Fruit fly (Drosophila melanogaster) whole organism, embryonic: ENCODE data around the gene CG16736.

Experiments used
- Antp ChIP-seq: fragments of 200-800 bp; sonication (Bioruptor generic); optimal IDR thresholded peaks from 3 replicates; lab custom pipeline; 2016; ENCODE audit warnings: missing biosample characterization, missing genetic modification characterization
- CG10147 ChIP-seq: fragments of 200-800 bp; sonication (Bioruptor generic); optimal IDR thresholded peaks from 2 replicates; lab custom pipeline; 2019; ENCODE audit warnings: missing biosample characterization, mild to moderate bottlenecking, missing genetic modification characterization, moderate library complexity
- CG10462 ChIP-seq: fragments of 200-800 bp; sonication (Bioruptor generic); optimal IDR thresholded peaks from 2 replicates; lab custom pipeline; 2016; ENCODE audit warnings: missing biosample characterization, missing genetic modification characterization
- CG10959 ChIP-seq: fragments of 200-800 bp; sonication (Bioruptor generic); IDR thresholded peaks from 2 replicates; pipeline ENCODE4 v1.3.6; 2022; ENCODE audit warnings: missing biosample characterization, missing genetic modification characterization
- CG10979 ChIP-seq: fragments of 200-800 bp; sonication (Bioruptor generic); optimal IDR thresholded peaks from 2 replicates; lab custom pipeline; 2018; ENCODE audit warnings: missing biosample characterization, mild to moderate bottlenecking, missing genetic modification characterization, moderate library complexity
- CG14965 ChIP-seq: fragments of 200-800 bp; sonication (Bioruptor generic); optimal IDR thresholded peaks from 2 replicates; lab custom pipeline; 2016; ENCODE audit warnings: missing biosample characterization, missing genetic modification characterization, borderline replicate concordance
- CG1603 ChIP-seq: fragments of 200-800 bp; sonication (Bioruptor generic); optimal IDR thresholded peaks from 2 replicates; lab custom pipeline; 2019; ENCODE audit warnings: missing biosample characterization, mild to moderate bottlenecking, missing genetic modification characterization, moderate library complexity
- CG17829 ChIP-seq: fragments of 200-800 bp; optimal IDR thresholded peaks from 2 replicates; lab custom pipeline; 2019; ENCODE audit warnings: missing biosample characterization, mild to moderate bottlenecking, missing genetic modification characterization, moderate library complexity
- CG17912 ChIP-seq: fragments of 200-800 bp; sonication (Bioruptor generic); optimal IDR thresholded peaks from 2 replicates; lab custom pipeline; 2018; ENCODE audit warnings: missing biosample characterization, mild to moderate bottlenecking, missing genetic modification characterization
- CG2199 ChIP-seq: fragments of 200-800 bp; sonication (Bioruptor generic); IDR thresholded peaks from 3 replicates; pipeline ENCODE4 v1.3.6; 2022; ENCODE audit warnings: missing biosample characterization, missing genetic modification characterization
- CG2712 ChIP-seq: fragments of 200-800 bp; optimal IDR thresholded peaks from 3 replicates; lab custom pipeline; 2019; ENCODE audit warnings: missing biosample characterization, mild to moderate bottlenecking, missing genetic modification characterization, moderate library complexity
- CG32767 ChIP-seq: fragments of 200-800 bp; sonication (Bioruptor generic); IDR thresholded peaks from 2 replicates; pipeline ENCODE4 v1.3.6; 2022; ENCODE audit warnings: missing biosample characterization, missing genetic modification characterization
- CG32772 ChIP-seq: fragments of 200-800 bp; sonication (Bioruptor generic); IDR thresholded peaks from 2 replicates; pipeline ENCODE4 v1.3.6; 2022; ENCODE audit warnings: missing biosample characterization, missing genetic modification characterization
- CG3407 ChIP-seq: fragments of 200-800 bp; sonication (Bioruptor generic); optimal IDR thresholded peaks from 2 replicates; lab custom pipeline; 2018; ENCODE audit warnings: missing biosample characterization, mild to moderate bottlenecking, missing genetic modification characterization
- CG34224 ChIP-seq: fragments of 200-800 bp; sonication (Bioruptor generic); IDR thresholded peaks from 3 replicates; pipeline ENCODE4 v1.3.6; 2022; ENCODE audit warnings: missing biosample characterization, missing genetic modification characterization; ENCODE audit not compliant: partially characterized antibody
- CG34376 ChIP-seq: fragments of 200-800 bp; sonication (Bioruptor generic); optimal IDR thresholded peaks from 2 replicates; lab custom pipeline; 2018; ENCODE audit warnings: missing biosample characterization, mild to moderate bottlenecking, missing genetic modification characterization
- CG4360 ChIP-seq: fragments of 200-800 bp; sonication (Bioruptor generic); IDR thresholded peaks from 2 replicates; pipeline ENCODE4 v1.3.6; 2022; ENCODE audit warnings: missing biosample characterization, missing genetic modification characterization
- CG4617 ChIP-seq: fragments of 200-800 bp; sonication (Bioruptor generic); optimal IDR thresholded peaks from 3 replicates; lab custom pipeline; 2016; ENCODE audit warnings: missing biosample characterization, missing genetic modification characterization, borderline replicate concordance
- CG6272 ChIP-seq: fragments of 200-800 bp; sonication (Bioruptor generic); IDR thresholded peaks from 2 replicates; pipeline ENCODE4 v1.3.6; 2022; ENCODE audit warnings: missing biosample characterization, missing genetic modification characterization
- CG6791 ChIP-seq: fragments of 200-800 bp; sonication (Bioruptor generic); IDR thresholded peaks from 3 replicates; pipeline ENCODE4 v1.3.6; 2022; ENCODE audit warnings: missing biosample characterization, missing genetic modification characterization; ENCODE audit not compliant: partially characterized antibody
- CG7987 ChIP-seq: fragments of 200-800 bp; sonication (Bioruptor generic); optimal IDR thresholded peaks from 2 replicates; lab custom pipeline; 2018; ENCODE audit warnings: missing biosample characterization, mild to moderate bottlenecking, missing genetic modification characterization, moderate library complexity
- CG9609 ChIP-seq: fragments of 200-800 bp; sonication (Bioruptor generic); optimal IDR thresholded peaks from 3 replicates; lab custom pipeline; 2016; ENCODE audit warnings: missing biosample characterization, missing genetic modification characterization
- Chrac-16 ChIP-seq: fragments of 200-800 bp; sonication (Bioruptor generic); optimal IDR thresholded peaks from 3 replicates; lab custom pipeline; 2016; ENCODE audit warnings: missing biosample characterization, missing genetic modification characterization
- D19B ChIP-seq: fragments of 200-800 bp; sonication (Bioruptor generic); optimal IDR thresholded peaks from 2 replicates; lab custom pipeline; 2017; ENCODE audit warnings: missing biosample characterization, mild to moderate bottlenecking, missing genetic modification characterization
- Eip74EF ChIP-seq, 2 experiments: fragments of 200-800 bp in 1 of 2; fragments of >200 bp in 1 of 2; sonication (Bioruptor generic) in 1 of 2; optimal IDR thresholded peaks; 2 replicates each; lab custom pipeline; 2017 to 2019; ENCODE audit warnings: missing biosample characterization in 2 of 2, missing genetic modification characterization in 2 of 2, mild to moderate bottlenecking in 1 of 2, moderate library complexity in 1 of 2
- HLH4C ChIP-seq: fragments of 200-800 bp; sonication (Bioruptor generic); IDR thresholded peaks from 3 replicates; pipeline ENCODE4 v1.3.6; 2022; ENCODE audit warnings: missing biosample characterization, missing genetic modification characterization; ENCODE audit not compliant: partially characterized antibody
- HLHmδ ChIP-seq: fragments of 200-800 bp; sonication (Bioruptor generic); optimal IDR thresholded peaks from 2 replicates; lab custom pipeline; 2018; ENCODE audit warnings: missing biosample characterization, mild to moderate bottlenecking, missing genetic modification characterization, moderate library complexity
- Hr39 ChIP-seq: fragments of >200 bp; optimal IDR thresholded peaks from 2 replicates; lab custom pipeline; 2017
- Lim3 ChIP-seq: fragments of 200-800 bp; sonication (Bioruptor generic); IDR thresholded peaks from 2 replicates; pipeline ENCODE4 v1.3.6; 2022; ENCODE audit warnings: missing biosample characterization, missing genetic modification characterization
- NFAT ChIP-seq: fragments of 200-800 bp; sonication (Bioruptor generic); IDR thresholded peaks from 2 replicates; pipeline ENCODE4 v1.3.6; 2022; ENCODE audit warnings: missing biosample characterization, missing genetic modification characterization
- Nf-YC ChIP-seq: fragments of 200-800 bp; optimal IDR thresholded peaks from 3 replicates; lab custom pipeline; 2019; ENCODE audit warnings: missing biosample characterization, mild to moderate bottlenecking, missing genetic modification characterization, moderate library complexity
- Sox102F ChIP-seq: fragments of 200-800 bp; sonication (Bioruptor generic); optimal IDR thresholded peaks from 2 replicates; lab custom pipeline; 2018; ENCODE audit warnings: missing biosample characterization, mild to moderate bottlenecking, missing genetic modification characterization, moderate library complexity
- Sry-δ ChIP-seq: fragments of 200-800 bp; sonication (Bioruptor generic); optimal IDR thresholded peaks from 2 replicates; lab custom pipeline; 2016; ENCODE audit warnings: missing biosample characterization, missing genetic modification characterization
- Xbp1 ChIP-seq: fragments of 200-800 bp; sonication (Bioruptor generic); optimal IDR thresholded peaks from 3 replicates; lab custom pipeline; 2016; ENCODE audit warnings: missing biosample characterization, mild to moderate bottlenecking, missing genetic modification characterization
- ato ChIP-seq: fragments of 200-800 bp; sonication (Bioruptor generic); IDR thresholded peaks from 2 replicates; pipeline ENCODE4 v1.3.6; 2022; ENCODE audit warnings: missing biosample characterization, missing genetic modification characterization; ENCODE audit not compliant: partially characterized antibody
- crp ChIP-seq, 2 experiments: fragments of 200-800 bp; sonication (Bioruptor generic); optimal IDR thresholded peaks; 2 replicates in 1 of 2; 3 replicates in 1 of 2; lab custom pipeline; 2017; ENCODE audit warnings: missing biosample characterization in 2 of 2, missing genetic modification characterization in 2 of 2, mild to moderate bottlenecking in 1 of 2, moderate library complexity in 1 of 2
- dpn ChIP-seq, 2 experiments: fragments of 200-800 bp; sonication (Bioruptor generic); optimal IDR thresholded peaks; 3 replicates each; lab custom pipeline; 2016; ENCODE audit warnings: missing biosample characterization in 2 of 2, missing genetic modification characterization in 2 of 2
- emc ChIP-seq: fragments of 200-800 bp; sonication (Bioruptor generic); optimal IDR thresholded peaks from 2 replicates; lab custom pipeline; 2016; ENCODE audit warnings: missing biosample characterization, missing genetic modification characterization
- esg ChIP-seq: fragments of 200-800 bp; sonication (Bioruptor generic); conservative IDR thresholded peaks from 2 replicates; pipeline ENCODE4 v1.3.6; 2022; ENCODE audit warnings: missing biosample characterization, missing genetic modification characterization
- fd96Cb ChIP-seq: fragments of 200-800 bp; sonication (Bioruptor generic); optimal IDR thresholded peaks from 2 replicates; lab custom pipeline; 2018; ENCODE audit warnings: missing biosample characterization, mild to moderate bottlenecking, missing genetic modification characterization, moderate library complexity
- gcm ChIP-seq: fragments of 200-800 bp; sonication (Bioruptor generic); optimal IDR thresholded peaks from 2 replicates; lab custom pipeline; 2019; ENCODE audit warnings: missing biosample characterization, mild to moderate bottlenecking, missing genetic modification characterization, moderate library complexity
- gro ChIP-seq: fragments of 200-800 bp; sonication (Bioruptor generic); optimal IDR thresholded peaks from 2 replicates; lab custom pipeline; 2016; ENCODE audit warnings: missing biosample characterization, missing genetic modification characterization
- nerfin-2 ChIP-seq: fragments of 200-800 bp; sonication (Bioruptor generic); IDR thresholded peaks from 2 replicates; pipeline ENCODE4 v1.3.6; 2022; ENCODE audit warnings: missing biosample characterization, missing genetic modification characterization; ENCODE audit not compliant: partially characterized antibody
- otp ChIP-seq: fragments of 200-800 bp; sonication (Bioruptor generic); IDR thresholded peaks from 3 replicates; pipeline ENCODE4, ENCODE4 v1.3.6; 2022; ENCODE audit warnings: missing biosample characterization, missing genetic modification characterization
- pb ChIP-seq: fragments of 200-800 bp; sonication (Bioruptor generic); optimal IDR thresholded peaks from 3 replicates; lab custom pipeline; 2016; ENCODE audit warnings: missing biosample characterization, missing genetic modification characterization
- pum ChIP-seq: fragments of 200-800 bp; sonication (Bioruptor generic); optimal IDR thresholded peaks from 2 replicates; lab custom pipeline; 2016; ENCODE audit warnings: missing biosample characterization, missing genetic modification characterization
- row ChIP-seq: fragments of 200-800 bp; sonication (Bioruptor generic); IDR thresholded peaks from 3 replicates; pipeline ENCODE4 v1.3.6; 2022; ENCODE audit warnings: missing biosample characterization, missing genetic modification characterization
- stwl ChIP-seq: fragments of 200-800 bp; sonication (Bioruptor generic); optimal IDR thresholded peaks from 3 replicates; lab custom pipeline; 2018; ENCODE audit warnings: missing biosample characterization, mild to moderate bottlenecking, missing genetic modification characterization, moderate library complexity
- twi ChIP-seq: fragments of 200-800 bp; optimal IDR thresholded peaks from 2 replicates; lab custom pipeline; 2019; ENCODE audit warnings: missing biosample characterization, mild to moderate bottlenecking, missing genetic modification characterization, moderate library complexity
- zen2 ChIP-seq: fragments of 200-800 bp; sonication (Bioruptor generic); IDR thresholded peaks from 3 replicates; pipeline ENCODE4 v1.3.6; 2022; ENCODE audit warnings: missing biosample characterization, missing genetic modification characterization; ENCODE audit not compliant: partially characterized antibody

The CG16736 gene

dm6 chr3R:9239941-9240400, 17.5 kb downstream of the CG16736 start (continued):
- TF ChIP-seq Nf-YC (tag; lab: Kevin White, UChicago), result peak; percentile 27
- TF ChIP-seq CG4617 (GFP tag; lab: Kevin White, UChicago), result peak; percentile 80
- no peak for TF ChIP-seq Sox102F
- peak; percentile 60 for TF ChIP-seq gro (GFP tag; lab: Kevin White, UChicago)
- no peak for TF ChIP-seq HLHmδ (GFP tag; lab: Kevin White, UChicago)
- peak; percentile 86 for TF ChIP-seq CG6791
- TF ChIP-seq zen2, result peak; percentile 78; the same call in 2 of the 3 replicates
- no peak for TF ChIP-seq Xbp1 (GFP tag; lab: Kevin White, UChicago)
- TF ChIP-seq otp (GFP tag; lab: Robert Waterston, UW), result no peak
- TF ChIP-seq NFAT (GFP tag; lab: Robert Waterston, UW), result no peak
- TF ChIP-seq stwl (tag; lab: Kevin White, UChicago), result peak; percentile 88
- TF ChIP-seq CG6272 (GFP tag; lab: Robert Waterston, UW), result no peak
- no peak for TF ChIP-seq Chrac-16 (GFP tag; lab: Kevin White, UChicago)
- TF ChIP-seq CG1603 (tag; lab: Kevin White, UChicago), result peak; percentile 59
- TF ChIP-seq nerfin-2 (GFP tag; lab: Robert Waterston, UW), result peak; percentile 87
- TF ChIP-seq Hr39 (lab: Kevin White, UChicago), result no peak
- TF ChIP-seq Lim3 (GFP tag; lab: Robert Waterston, UW), result no peak
- TF ChIP-seq CG2199 (GFP tag; lab: Robert Waterston, UW), result no peak
- TF ChIP-seq Eip74EF (GFP tag; optimal IDR thresholded peaks at IDR 0.05; lab: Kevin White, UChicago), result no peak
- TF ChIP-seq pb (GFP tag; lab: Kevin White, UChicago), result no peak
- peak in 1 of 2 experiments; percentile 6 for TF ChIP-seq dpn (GFP tag; optimal IDR thresholded peaks at IDR 0.05; lab: Kevin White, UChicago)
- TF ChIP-seq CG10959, result no peak
- no peak for TF ChIP-seq CG7987 (GFP tag; lab: Kevin White, UChicago)
- no peak for TF ChIP-seq CG10462 (GFP tag; lab: Kevin White, UChicago)
- TF ChIP-seq ato (GFP tag; lab: Robert Waterston, UW), result peak; percentile 87
- TF ChIP-seq Sry-δ (GFP tag; lab: Kevin White, UChicago), result peak; percentile 91
- TF ChIP-seq Antp (GFP tag; lab: Kevin White, UChicago), result no peak
- TF ChIP-seq HLH4C (GFP tag; lab: Robert Waterston, UW), result peak; percentile 88
- no peak for TF ChIP-seq CG14965 (GFP tag; lab: Kevin White, UChicago)
- no peak for TF ChIP-seq esg (GFP tag; lab: Robert Waterston, UW)
- no peak for TF ChIP-seq crp (GFP tag; optimal IDR thresholded peaks at IDR 0.05; lab: Kevin White, UChicago)
- TF ChIP-seq gcm (GFP tag; lab: Kevin White, UChicago), result peak; percentile 29
- no peak for TF ChIP-seq emc
- no peak for TF ChIP-seq CG4360 (GFP tag; lab: Robert Waterston, UW)
- TF ChIP-seq CG10979, result peak; percentile 30
- peak; percentile 24; the same call in 1 of the 3 replicates for TF ChIP-seq row (GFP tag; lab: Robert Waterston, UW)
- peak; percentile 85; the same call in 2 of the 3 replicates for TF ChIP-seq CG34224 (GFP tag; lab: Robert Waterston, UW)
- TF ChIP-seq CG32767 (GFP tag; lab: Robert Waterston, UW), result no peak
- no peak for TF ChIP-seq D19B (GFP tag; lab: Kevin White, UChicago)
- TF ChIP-seq fd96Cb (tag; lab: Kevin White, UChicago), result no peak
- TF ChIP-seq CG34376 (GFP tag; lab: Kevin White, UChicago), result peak; percentile 51
- no peak for TF ChIP-seq twi (tag; lab: Kevin White, UChicago)
- no peak for TF ChIP-seq pum (GFP tag; lab: Kevin White, UChicago)
- no peak for TF ChIP-seq CG9609 (GFP tag; lab: Kevin White, UChicago)
- TF ChIP-seq CG17829 (tag; lab: Kevin White, UChicago), result peak; percentile 75
- TF ChIP-seq CG17912, result no peak
- TF ChIP-seq CG10147 (GFP tag; lab: Kevin White, UChicago), result no peak
- no peak for TF ChIP-seq CG3407 (GFP tag; lab: Kevin White, UChicago)
- peak; percentile 46 for TF ChIP-seq CG2712 (tag; lab: Kevin White, UChicago)
- TF ChIP-seq CG32772 (GFP tag; lab: Robert Waterston, UW), result no peak
